Worm (Caenorhabditis elegans): ENCODE results near the gene R04B5.7.

The R04B5.7 gene

ce11 chrV:10123324-10123723, 33.0 kb upstream of the R04B5.7 start, which contains the start of gene C08B6.6:
Gene C08B6.6, plus strand, starts transcription at chrV:10123624.
- TF ChIP-seq ztf-11 (tag; optimal IDR thresholded peaks at IDR 0.05) (no peak), nhr-28 (tag; optimal IDR thresholded peaks at IDR 0.05) (no peak), ZK546.5 (tag; optimal IDR thresholded peaks at IDR 0.05) (no peak), nhr-76 (tag; optimal IDR thresholded peaks at IDR 0.05) (no peak), lsy-12 (tag; optimal IDR thresholded peaks at IDR 0.05) (no peak), daf-12 (tag; optimal IDR thresholded peaks at IDR 0.05) (no peak), zag-1 (tag; optimal IDR thresholded peaks at IDR 0.05) (no peak), hmg-11 (tag; optimal IDR thresholded peaks at IDR 0.05) (no peak), skn-1 (tag; optimal IDR thresholded peaks at IDR 0.05) (no peak), nhr-23 (tag; optimal IDR thresholded peaks at IDR 0.05) (no peak), aly-2 (tag; optimal IDR thresholded peaks at IDR 0.05) (no peak), ceh-82 (tag; optimal IDR thresholded peaks at IDR 0.05) (no peak), fos-1 (tag; optimal IDR thresholded peaks at IDR 0.05) (no peak)

ce11 chrV:10122670-10123069, 32.3 kb upstream of the R04B5.7 start, which contains the start of gene srxa-19:
Gene srxa-19, minus strand, starts transcription at chrV:10122770.
- no peak for TF ChIP-seq ceh-9 (tag; optimal IDR thresholded peaks at IDR 0.05)
- TF ChIP-seq elt-1 (tag; optimal IDR thresholded peaks at IDR 0.05) = no peak
- no peak for TF ChIP-seq ama-1 (optimal IDR thresholded peaks at IDR 0.05)
- no peak for TF ChIP-seq ztf-11 (tag; optimal IDR thresholded peaks at IDR 0.05)
- TF ChIP-seq zag-1 (tag; optimal IDR thresholded peaks at IDR 0.05) = no peak
- TF ChIP-seq mdl-1 (tag; optimal IDR thresholded peaks at IDR 0.05) = no peak
- no peak for TF ChIP-seq nhr-237 (tag; optimal IDR thresholded peaks at IDR 0.05)
- TF ChIP-seq hmg-11 (tag; optimal IDR thresholded peaks at IDR 0.05) = no peak
- TF ChIP-seq ZK546.5 (tag; optimal IDR thresholded peaks at IDR 0.05) = no peak
- TF ChIP-seq mml-1 (tag; optimal IDR thresholded peaks at IDR 0.05) = no peak
- TF ChIP-seq nhr-76 (tag; optimal IDR thresholded peaks at IDR 0.05) = no peak
- TF ChIP-seq snpc-4 (tag; optimal IDR thresholded peaks at IDR 0.05) = no peak

DNA sequence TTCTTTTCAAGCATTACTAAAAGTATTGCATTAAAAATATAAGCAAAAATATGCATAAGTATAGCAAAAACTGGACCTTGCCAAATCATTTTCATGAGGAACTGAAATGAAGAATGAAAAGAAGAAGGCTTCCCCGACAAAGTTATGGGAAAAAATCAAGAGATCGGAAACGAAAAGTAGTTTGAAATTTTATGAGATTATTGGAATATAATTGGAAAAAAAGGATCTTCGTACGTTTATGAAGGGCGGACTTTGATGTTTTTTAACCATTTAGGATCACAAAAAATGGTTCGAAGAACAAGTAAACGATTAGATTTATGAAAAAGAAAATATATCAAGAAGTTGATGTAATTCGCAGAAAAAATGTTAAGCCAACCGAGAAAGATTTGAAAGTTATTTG, 30.5 kb upstream of the R04B5.7 start, which contains the start of gene srxa-18:
Gene srxa-18, minus strand, starts transcription at position 100 of the 400 bp plus-strand sequence.
- no peak for TF ChIP-seq nhr-23 (tag; optimal IDR thresholded peaks at IDR 0.05)
- no peak for TF ChIP-seq ceh-9 (tag; optimal IDR thresholded peaks at IDR 0.05)
- no peak for TF ChIP-seq elt-3 (tag; optimal IDR thresholded peaks at IDR 0.05)
- TF ChIP-seq nhr-77 (tag; optimal IDR thresholded peaks at IDR 0.05) = no peak
- no peak for TF ChIP-seq sea-2 (GFP tag; optimal IDR thresholded peaks at IDR 0.05)
- TF ChIP-seq nhr-12 (tag; optimal IDR thresholded peaks at IDR 0.05) = no peak
- no peak for TF ChIP-seq pha-4 (tag; optimal IDR thresholded peaks at IDR 0.05)
- TF ChIP-seq nhr-76 (tag; optimal IDR thresholded peaks at IDR 0.05) = no peak

ce11 chrV:10117465-10117864, 27.1 kb upstream of the R04B5.7 start, which contains the start of gene C08B6.5:
Gene C08B6.5, plus strand, starts transcription at chrV:10117765.
- no peak for TF ChIP-seq elt-1 (tag; optimal IDR thresholded peaks at IDR 0.05)
- TF ChIP-seq eor-1 (tag; optimal IDR thresholded peaks at IDR 0.05) = no peak
- TF ChIP-seq nhr-77 (tag; optimal IDR thresholded peaks at IDR 0.05) = no peak
- TF ChIP-seq ztf-4 (tag; optimal IDR thresholded peaks at IDR 0.05) = no peak
- TF ChIP-seq ZK546.5 (tag; optimal IDR thresholded peaks at IDR 0.05) = no peak
- TF ChIP-seq unc-62 (GFP tag; optimal IDR thresholded peaks at IDR 0.05) = no peak
- no peak for TF ChIP-seq elt-3 (tag; optimal IDR thresholded peaks at IDR 0.05)
- no peak for TF ChIP-seq lin-15B (tag; optimal IDR thresholded peaks at IDR 0.05)
- no peak for TF ChIP-seq hmg-11 (tag; optimal IDR thresholded peaks at IDR 0.05)
- no peak for TF ChIP-seq R02D3.7 (tag; optimal IDR thresholded peaks at IDR 0.05)
- no peak for TF ChIP-seq lin-39 (tag; optimal IDR thresholded peaks at IDR 0.05)
- TF ChIP-seq nhr-43 (tag; optimal IDR thresholded peaks at IDR 0.05; ENCODE audit: poor library complexity, severe bottlenecking) = no peak

ce11 chrV:10114329-10114728, 24.0 kb upstream of the R04B5.7 start, which contains the start of gene cht-5:
Gene cht-5, plus strand, starts transcription at chrV:10114629.
- TF ChIP-seq hmg-11 (tag; optimal IDR thresholded peaks at IDR 0.05) = no peak
- no peak for TF ChIP-seq nhr-11 (tag; optimal IDR thresholded peaks at IDR 0.05)
- no peak for TF ChIP-seq mdl-1 (tag; optimal IDR thresholded peaks at IDR 0.05)
- no peak for TF ChIP-seq ceh-9 (tag; optimal IDR thresholded peaks at IDR 0.05)
- no peak for TF ChIP-seq nfya-1 (tag; optimal IDR thresholded peaks at IDR 0.05; ENCODE audit: insufficient read depth)
- no peak for TF ChIP-seq unc-39 (tag; optimal IDR thresholded peaks at IDR 0.05)
- no peak for TF ChIP-seq ztf-11 (tag; optimal IDR thresholded peaks at IDR 0.05)
- no peak for TF ChIP-seq ceh-16 (tag; optimal IDR thresholded peaks at IDR 0.05)
- TF ChIP-seq fkh-10 (GFP tag; optimal IDR thresholded peaks at IDR 0.05) = no peak
- no peak for TF ChIP-seq R02D3.7 (tag; optimal IDR thresholded peaks at IDR 0.05)
- TF ChIP-seq nhr-25 (tag; optimal IDR thresholded peaks at IDR 0.05) = no peak
- no peak for TF ChIP-seq fos-1 (tag; optimal IDR thresholded peaks at IDR 0.05)
- no peak for TF ChIP-seq nhr-237 (tag; optimal IDR thresholded peaks at IDR 0.05)
